Fruit fly (Drosophila melanogaster) whole organism, embryonic: Measurements from ENCODE around the gene CG34008.

Experiments used
- Adf1 ChIP-seq: fragments of 200-800 bp; sonication (Bioruptor generic); IDR thresholded peaks from 2 replicates; pipeline ENCODE4 v1.3.6; 2022; ENCODE audit warnings: missing biosample characterization, missing genetic modification characterization
- Atf6 ChIP-seq: fragments of 200-800 bp; sonication (Bioruptor generic); IDR thresholded peaks from 2 replicates; pipeline ENCODE4 v1.3.6; 2022; ENCODE audit warnings: missing biosample characterization, missing genetic modification characterization
- BEAF-32 ChIP-seq: fragments of 200-800 bp; sonication (Bioruptor generic); optimal IDR thresholded peaks from 3 replicates; lab custom pipeline; 2017; ENCODE audit warnings: missing biosample characterization, missing genetic modification characterization, mild to moderate bottlenecking, moderate library complexity, missing genetic modification reagents
- CG1024 ChIP-seq: fragments of 200-800 bp; sonication (Bioruptor generic); IDR thresholded peaks from 2 replicates; pipeline ENCODE4 v1.3.6; 2022; ENCODE audit warnings: missing biosample characterization, missing genetic modification characterization
- CG11723 ChIP-seq: fragments of 200-800 bp; sonication (Bioruptor generic); optimal IDR thresholded peaks from 2 replicates; lab custom pipeline; 2017; ENCODE audit warnings: missing biosample characterization, mild to moderate bottlenecking, missing genetic modification characterization
- CG13424 ChIP-seq: fragments of 200-800 bp; sonication (Bioruptor generic); optimal IDR thresholded peaks from 2 replicates; lab custom pipeline; 2019; ENCODE audit warnings: missing biosample characterization, mild to moderate bottlenecking, missing genetic modification characterization, moderate library complexity
- CG14667 ChIP-seq: fragments of 200-800 bp; sonication (Bioruptor generic); IDR thresholded peaks from 2 replicates; pipeline ENCODE4 v1.3.6; 2022; ENCODE audit warnings: missing biosample characterization, missing genetic modification characterization
- CG15601 ChIP-seq: fragments of 200-800 bp; sonication (Bioruptor generic); optimal IDR thresholded peaks from 3 replicates; lab custom pipeline; 2019; ENCODE audit warnings: missing biosample characterization, mild to moderate bottlenecking, missing genetic modification characterization, moderate library complexity
- CG1832 ChIP-seq: fragments of 200-800 bp; sonication (Bioruptor generic); optimal IDR thresholded peaks from 2 replicates; lab custom pipeline; 2017; ENCODE audit warnings: missing biosample characterization, mild to moderate bottlenecking, missing genetic modification characterization, inconsistent platforms
- CG3847 ChIP-seq: fragments of 200-800 bp; sonication (Bioruptor generic); IDR thresholded peaks from 2 replicates; pipeline ENCODE4 v1.3.6; 2022; ENCODE audit warnings: missing biosample characterization, missing genetic modification characterization
- CG4328 ChIP-seq: fragments of 200-800 bp; sonication (Bioruptor generic); optimal IDR thresholded peaks from 3 replicates; lab custom pipeline; 2017; ENCODE audit warnings: missing biosample characterization, missing genetic modification reagents, missing genetic modification characterization
- CG4707 ChIP-seq: fragments of 200-800 bp; sonication (Bioruptor generic); optimal IDR thresholded peaks from 2 replicates; lab custom pipeline; 2018; ENCODE audit warnings: missing biosample characterization, mild to moderate bottlenecking, missing genetic modification characterization, moderate library complexity
- CG6254 ChIP-seq: fragments of 200-800 bp; sonication (Bioruptor generic); optimal IDR thresholded peaks from 3 replicates; lab custom pipeline; 2017; ENCODE audit warnings: mild to moderate bottlenecking, missing biosample characterization, missing genetic modification reagents, missing genetic modification characterization
- CG7271 ChIP-seq: fragments of 200-800 bp; sonication (Bioruptor generic); optimal IDR thresholded peaks from 2 replicates; lab custom pipeline; 2018; ENCODE audit warnings: missing biosample characterization, mild to moderate bottlenecking, missing genetic modification characterization, moderate library complexity
- CG8765 ChIP-seq: fragments of 200-800 bp; sonication (Bioruptor generic); IDR thresholded peaks from 2 replicates; pipeline ENCODE4 v1.3.6; 2022; ENCODE audit warnings: missing biosample characterization, missing genetic modification characterization
- CG8924 ChIP-seq: fragments of 200-800 bp; optimal IDR thresholded peaks from 3 replicates; lab custom pipeline; 2019; ENCODE audit warnings: missing biosample characterization, mild to moderate bottlenecking, missing genetic modification characterization, moderate library complexity
- CG9727 ChIP-seq: fragments of 200-800 bp; sonication (Bioruptor generic); optimal IDR thresholded peaks from 3 replicates; lab custom pipeline; 2017; ENCODE audit warnings: missing biosample characterization, mild to moderate bottlenecking, missing genetic modification characterization
- CG9797 ChIP-seq: fragments of 200-800 bp; sonication (Bioruptor generic); optimal IDR thresholded peaks from 3 replicates; lab custom pipeline; 2018; ENCODE audit warnings: missing biosample characterization, mild to moderate bottlenecking, missing genetic modification characterization
- Dbx ChIP-seq: fragments of 200-800 bp; sonication (Bioruptor generic); IDR thresholded peaks from 3 replicates; pipeline ENCODE4 v1.3.6; 2022; ENCODE audit warnings: missing biosample characterization, missing genetic modification characterization
- Dp ChIP-seq: fragments of 200-800 bp; sonication (Bioruptor generic); optimal IDR thresholded peaks from 2 replicates; lab custom pipeline; 2018; ENCODE audit warnings: missing biosample characterization, mild to moderate bottlenecking, missing genetic modification characterization, moderate library complexity
- E2f2 ChIP-seq: fragments of 200-800 bp; sonication (Bioruptor generic); IDR thresholded peaks from 2 replicates; pipeline ENCODE4 v1.3.6; 2022; ENCODE audit warnings: missing biosample characterization, missing genetic modification characterization
- HmgZ ChIP-seq: fragments of 200-800 bp; sonication (Bioruptor generic); optimal IDR thresholded peaks from 2 replicates; lab custom pipeline; 2018; ENCODE audit warnings: missing biosample characterization, mild to moderate bottlenecking, missing genetic modification characterization
- Lpt ChIP-seq: fragments of >200 bp; optimal IDR thresholded peaks from 2 replicates; lab custom pipeline; 2018; ENCODE audit warnings: missing biosample characterization, missing genetic modification characterization
- MESR4 ChIP-seq: fragments of 200-800 bp; sonication (Bioruptor generic); optimal IDR thresholded peaks from 2 replicates; lab custom pipeline; 2018; ENCODE audit warnings: missing biosample characterization, mild to moderate bottlenecking, missing genetic modification characterization, moderate library complexity
- MTF-1 ChIP-seq: fragments of 200-800 bp; sonication (Bioruptor generic); optimal IDR thresholded peaks from 2 replicates; lab custom pipeline; 2018; ENCODE audit warnings: missing biosample characterization, mild to moderate bottlenecking, missing genetic modification characterization, borderline replicate concordance
- Meics ChIP-seq: fragments of 200-800 bp; sonication (Bioruptor generic); optimal IDR thresholded peaks from 2 replicates; lab custom pipeline; 2017; ENCODE audit warnings: missing biosample characterization, mild to moderate bottlenecking, missing genetic modification characterization
- NC2β ChIP-seq: fragments of 200-800 bp; sonication (Bioruptor generic); optimal IDR thresholded peaks from 2 replicates; lab custom pipeline; 2016; ENCODE audit warnings: missing biosample characterization, missing genetic modification characterization
- Neu2 ChIP-seq: fragments of 200-800 bp; sonication (Bioruptor generic); optimal IDR thresholded peaks from 3 replicates; lab custom pipeline; 2016; ENCODE audit warnings: missing biosample characterization, missing genetic modification characterization, borderline replicate concordance
- Opbp ChIP-seq: fragments of 200-800 bp; sonication (Bioruptor generic); IDR thresholded peaks from 3 replicates; pipeline ENCODE4 v1.3.6; 2022; ENCODE audit warnings: missing biosample characterization, missing genetic modification characterization; ENCODE audit not compliant: partially characterized antibody
- Poxn ChIP-seq: fragments of 200-800 bp; sonication (Bioruptor generic); IDR thresholded peaks from 2 replicates; pipeline ENCODE4 v1.3.6; 2022; ENCODE audit warnings: missing biosample characterization, missing genetic modification characterization
- Rfx ChIP-seq: fragments of 200-800 bp; sonication (Bioruptor generic); IDR thresholded peaks from 2 replicates; pipeline ENCODE4 v1.3.6; 2022; ENCODE audit warnings: missing biosample characterization, missing genetic modification characterization
- Sry-δ ChIP-seq: fragments of 200-800 bp; sonication (Bioruptor generic); optimal IDR thresholded peaks from 2 replicates; lab custom pipeline; 2016; ENCODE audit warnings: missing biosample characterization, missing genetic modification characterization
- Usf ChIP-seq: fragments of 200-800 bp; sonication (Bioruptor generic); optimal IDR thresholded peaks from 2 replicates; lab custom pipeline; 2017; ENCODE audit warnings: missing genotype, missing biosample characterization, missing genetic modification characterization
- ase ChIP-seq: fragments of 200-800 bp; sonication (Bioruptor generic); IDR thresholded peaks from 3 replicates; pipeline ENCODE4 v1.3.6; 2022; ENCODE audit warnings: missing biosample characterization, missing genetic modification characterization
- ash1 ChIP-seq: fragments of 200-800 bp; sonication (Bioruptor generic); optimal IDR thresholded peaks from 2 replicates; lab custom pipeline; 2018; ENCODE audit warnings: missing biosample characterization, mild to moderate bottlenecking, missing genetic modification characterization
- bbx ChIP-seq: fragments of 200-800 bp; sonication (Bioruptor generic); IDR thresholded peaks from 2 replicates; pipeline ENCODE4 v1.3.6; 2022; ENCODE audit warnings: missing biosample characterization, missing genetic modification characterization; ENCODE audit not compliant: partially characterized antibody
- bcd ChIP-seq: fragments of 200-800 bp; sonication (Bioruptor generic); optimal IDR thresholded peaks from 2 replicates; lab custom pipeline; 2017; ENCODE audit warnings: missing biosample characterization, mild to moderate bottlenecking, missing genetic modification characterization
- fd3F ChIP-seq: fragments of 200-800 bp; sonication (Bioruptor generic); optimal IDR thresholded peaks from 2 replicates; lab custom pipeline; 2018; ENCODE audit warnings: missing biosample characterization, mild to moderate bottlenecking, missing genetic modification characterization, moderate library complexity
- fd64A ChIP-seq: fragments of 200-800 bp; sonication (Bioruptor generic); optimal IDR thresholded peaks from 3 replicates; lab custom pipeline; 2018; ENCODE audit warnings: missing biosample characterization, mild to moderate bottlenecking, missing genetic modification characterization
- gcm ChIP-seq: fragments of 200-800 bp; sonication (Bioruptor generic); optimal IDR thresholded peaks from 2 replicates; lab custom pipeline; 2019; ENCODE audit warnings: missing biosample characterization, mild to moderate bottlenecking, missing genetic modification characterization, moderate library complexity
- grn ChIP-seq: fragments of 200-800 bp; sonication (Bioruptor generic); optimal IDR thresholded peaks from 3 replicates; lab custom pipeline; 2017; ENCODE audit warnings: missing biosample characterization, missing genetic modification characterization
- hb ChIP-seq: fragments of 200-800 bp; sonication (Bioruptor generic); IDR thresholded peaks from 3 replicates; pipeline ENCODE4 v1.3.6; 2022; ENCODE audit warnings: missing biosample characterization, missing genetic modification characterization; ENCODE audit not compliant: partially characterized antibody
- hth ChIP-seq: fragments of >200 bp; optimal IDR thresholded peaks from 2 replicates; lab custom pipeline; 2017; ENCODE audit warnings: inconsistent platforms
- jing ChIP-seq: fragments of 200-800 bp; sonication (Bioruptor generic); optimal IDR thresholded peaks from 2 replicates; lab custom pipeline; 2018; ENCODE audit warnings: missing biosample characterization, mild to moderate bottlenecking, missing genetic modification characterization
- lbe ChIP-seq: fragments of 200-800 bp; sonication (Bioruptor generic); optimal IDR thresholded peaks from 2 replicates; lab custom pipeline; 2016; ENCODE audit warnings: missing biosample characterization, mild to moderate bottlenecking, missing genetic modification characterization
- p53 ChIP-seq: fragments of 200-800 bp; sonication (Bioruptor generic); optimal IDR thresholded peaks from 2 replicates; lab custom pipeline; 2016; ENCODE audit warnings: missing biosample characterization, missing genetic modification characterization
- pnt ChIP-seq: fragments of 200-800 bp; sonication (Bioruptor generic); optimal IDR thresholded peaks from 3 replicates; lab custom pipeline; 2016; ENCODE audit warnings: missing biosample characterization, missing genetic modification characterization
- prd ChIP-seq, 3 experiments: fragments of >200 bp in 2 of 3; fragments of 200-800 bp in 1 of 3; sonication (Bioruptor generic) in 1 of 3; optimal IDR thresholded peaks in 2 of 3; IDR thresholded peaks in 1 of 3; 2 replicates in 2 of 3; 3 replicates in 1 of 3; pipeline versions ENCODE4 v1.3.6 to Lab custom; 2017 to 2022; ENCODE audit warnings: missing biosample characterization in 1 of 3, missing genetic modification characterization in 1 of 3
- shn ChIP-seq: fragments of 200-800 bp; sonication (Bioruptor generic); optimal IDR thresholded peaks from 3 replicates; lab custom pipeline; 2016; ENCODE audit warnings: missing biosample characterization, missing genetic modification characterization
- wor ChIP-seq: fragments of 200-800 bp; sonication (Bioruptor generic); IDR thresholded peaks from 2 replicates; pipeline ENCODE4 v1.3.6; 2022; ENCODE audit warnings: missing biosample characterization, missing genetic modification characterization
- zfh1 ChIP-seq: fragments of 200-800 bp; sonication (Bioruptor generic); IDR thresholded peaks from 3 replicates; pipeline ENCODE4 v1.3.6; 2022; ENCODE audit warnings: missing biosample characterization, missing genetic modification characterization

The CG34008 gene

DNA sequence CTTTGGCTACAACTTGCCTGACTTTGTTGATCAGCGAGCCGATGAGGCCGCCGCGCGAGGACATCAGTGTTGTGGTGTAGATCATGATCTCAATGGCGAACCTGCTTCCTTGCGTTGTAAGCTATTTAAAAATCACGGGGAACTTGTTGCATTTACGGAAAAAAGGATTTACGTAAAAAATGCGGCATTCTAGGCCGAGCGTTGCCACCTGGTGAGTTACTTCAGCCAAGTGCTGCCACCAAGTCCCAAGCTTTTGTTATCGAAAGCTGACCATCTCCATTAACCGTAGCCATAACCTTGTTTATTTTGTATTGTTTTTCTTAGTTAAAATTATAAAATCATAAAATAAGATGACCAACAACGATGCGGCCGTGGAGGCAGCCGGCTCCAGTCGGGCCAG, 4.5 kb downstream of the CG34008 start, which contains the start of the genes TFAM and CG5412 (continued):
- TF ChIP-seq jing, result no peak
- TF ChIP-seq prd (optimal IDR thresholded peaks at IDR 0.05; lab: Kevin White, UChicago), result no peak
- no peak for TF ChIP-seq prd (GFP tag; IDR thresholded peaks at IDR 0.05; lab: Robert Waterston, UW)
- TF ChIP-seq Opbp (GFP tag; lab: Robert Waterston, UW), result no peak; the same call in 2 of the 3 replicates
- no peak for TF ChIP-seq CG14667 (GFP tag; lab: Robert Waterston, UW)
- no peak for TF ChIP-seq fd3F (GFP tag; lab: Kevin White, UChicago)
- peak; percentile 56; the same call in 1 of the 2 replicates for TF ChIP-seq E2f2
- no peak for TF ChIP-seq shn
- peak; percentile 32 for TF ChIP-seq CG9797 (GFP tag; lab: Kevin White, UChicago)
- TF ChIP-seq ash1 (GFP tag; lab: Kevin White, UChicago), result no peak
- no peak for TF ChIP-seq Atf6
- TF ChIP-seq hb, result no peak
- no peak for TF ChIP-seq CG11723
- TF ChIP-seq HmgZ (tag; lab: Kevin White, UChicago), result no peak
- TF ChIP-seq p53 (GFP tag; lab: Kevin White, UChicago), result no peak
- no peak for TF ChIP-seq CG4707 (GFP tag; lab: Kevin White, UChicago)
- no peak for TF ChIP-seq Dbx (GFP tag; lab: Robert Waterston, UW)
- TF ChIP-seq bbx (GFP tag; lab: Robert Waterston, UW), result peak; percentile 61; the same call in 1 of the 2 replicates
- TF ChIP-seq pnt (GFP tag; lab: Kevin White, UChicago), result no peak
- TF ChIP-seq CG9727 (GFP tag; lab: Kevin White, UChicago), result no peak
- no peak for TF ChIP-seq CG8765
- no peak for TF ChIP-seq Usf
- TF ChIP-seq Lpt (GFP tag; lab: Kevin White, UChicago), result no peak
- no peak for TF ChIP-seq CG1832 (GFP tag; lab: Kevin White, UChicago)
- TF ChIP-seq wor (GFP tag; lab: Robert Waterston, UW), result no peak
- TF ChIP-seq Adf1, result no peak
- no peak for TF ChIP-seq MTF-1
- TF ChIP-seq MESR4 (GFP tag; lab: Kevin White, UChicago), result peak; percentile 83
- TF ChIP-seq Dp (GFP tag; lab: Kevin White, UChicago), result peak; percentile 38
- no peak for TF ChIP-seq Poxn (GFP tag; lab: Robert Waterston, UW)
- TF ChIP-seq grn (GFP tag; lab: Kevin White, UChicago), result no peak
- no peak for TF ChIP-seq CG6254 (GFP tag; lab: Kevin White, UChicago)
- no peak for TF ChIP-seq Meics (GFP tag; lab: Kevin White, UChicago)
- TF ChIP-seq CG8924 (tag; lab: Kevin White, UChicago), result no peak
- TF ChIP-seq CG15601 (tag; lab: Kevin White, UChicago), result no peak
- TF ChIP-seq hth (lab: Kevin White, UChicago), result no peak
- no peak for TF ChIP-seq zfh1 (GFP tag; lab: Robert Waterston, UW)
- no peak for TF ChIP-seq NC2β (GFP tag; lab: Kevin White, UChicago)
- TF ChIP-seq Neu2 (GFP tag; lab: Kevin White, UChicago), result no peak
- no peak for TF ChIP-seq gcm (GFP tag; lab: Kevin White, UChicago)
- TF ChIP-seq CG13424 (tag; lab: Kevin White, UChicago), result no peak
- TF ChIP-seq CG3847, result peak; percentile 37; the same call in 1 of the 2 replicates
- no peak for TF ChIP-seq Rfx (GFP tag; lab: Robert Waterston, UW)
- TF ChIP-seq ase, result no peak
- no peak for TF ChIP-seq CG4328
- no peak for TF ChIP-seq CG7271 (tag; lab: Kevin White, UChicago)
- no peak for TF ChIP-seq lbe (GFP tag; lab: Kevin White, UChicago)
- peak; percentile 42 for TF ChIP-seq BEAF-32 (GFP tag; lab: Kevin White, UChicago)
- no peak for TF ChIP-seq CG1024
- peak; percentile 83 for TF ChIP-seq Sry-δ (GFP tag; lab: Kevin White, UChicago)
- TF ChIP-seq bcd (GFP tag; lab: Kevin White, UChicago), result no peak
- TF ChIP-seq fd64A, result no peak
